Fruit fly (Drosophila melanogaster): ENCODE results near the gene ACXD.

Gene ACXD

DNA sequence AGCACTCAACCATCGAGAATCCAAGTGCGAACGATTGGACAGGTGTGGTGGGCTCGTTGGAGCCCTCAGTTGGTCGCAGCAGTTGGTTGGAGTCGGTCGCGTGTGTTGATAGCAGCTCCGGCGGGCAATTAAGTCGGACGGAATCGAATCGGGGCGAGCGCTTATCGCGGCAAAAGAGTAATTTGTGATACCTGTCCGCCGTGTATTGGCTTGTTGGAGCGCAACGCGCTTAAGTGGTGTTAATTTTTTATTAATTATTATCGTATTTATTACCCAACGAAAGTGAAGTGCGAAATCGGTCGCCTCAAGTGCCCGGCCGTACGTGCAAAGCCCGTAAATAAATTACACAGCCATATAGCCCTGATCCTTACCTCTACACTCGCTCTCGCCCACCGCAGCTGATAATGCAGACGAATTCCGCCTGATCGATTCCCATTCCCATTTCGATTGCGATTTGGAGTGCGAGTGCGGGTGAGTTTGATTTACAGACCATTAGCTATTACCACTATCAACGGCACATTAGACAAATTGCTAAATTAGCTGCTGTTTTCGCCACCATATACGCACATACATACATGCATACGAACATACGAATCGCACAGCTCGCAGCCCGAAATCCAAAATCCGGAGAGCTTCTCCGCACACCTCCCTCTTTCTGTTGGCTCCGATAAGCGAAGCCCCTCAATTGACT is at the start of gene ACXD:
TSS of gene ACXD (plus strand) at position 66 of the 691 bp plus-strand sequence.
- TF ChIP-seq CG7045 (GFP tag; optimal IDR thresholded peaks at IDR 0.05) (no peak), cic (GFP tag; optimal IDR thresholded peaks at IDR 0.05) (peak; percentile 33)

dm6 chr3L:2191512-2191911 is 45.9 kb upstream of the ACXD start:
- TF ChIP-seq CG33017 (tag; optimal IDR thresholded peaks at IDR 0.05), result no peak
- TF ChIP-seq cic (GFP tag; optimal IDR thresholded peaks at IDR 0.05), result peak; percentile 22

dm6 chr3L:2191994-2192450 is 45.4 kb upstream of the ACXD start, which contains the start of gene CG5707:
TSS of gene CG5707 (minus strand) at chr3L:2192221.
- TF ChIP-seq bab1 (GFP tag; optimal IDR thresholded peaks at IDR 0.05) (peak; percentile 10), CG7045 (GFP tag; optimal IDR thresholded peaks at IDR 0.05) (no peak), Clk (GFP tag; optimal IDR thresholded peaks at IDR 0.05) (no peak), cnc (optimal IDR thresholded peaks at IDR 0.05) (peak in 1 of 2 experiments; percentile 54), CG5204 (GFP tag; optimal IDR thresholded peaks at IDR 0.05) (peak; percentile 16), CG33017 (tag; optimal IDR thresholded peaks at IDR 0.05) (no peak), CG14711 (tag; optimal IDR thresholded peaks at IDR 0.05) (peak; percentile 15), CG12768 (GFP tag; optimal IDR thresholded peaks at IDR 0.05) (peak; percentile 35), tj (GFP tag; optimal IDR thresholded peaks at IDR 0.05) (peak; percentile 57), cic (GFP tag; optimal IDR thresholded peaks at IDR 0.05) (no peak), toe (GFP tag; optimal IDR thresholded peaks at IDR 0.05) (peak; percentile 38), CG11617 (GFP tag; optimal IDR thresholded peaks at IDR 0.05) (peak; percentile 39), CG7101 (tag; optimal IDR thresholded peaks at IDR 0.05) (peak; percentile 35), ovo (GFP tag; optimal IDR thresholded peaks at IDR 0.05) (no peak), Crg-1 (GFP tag; optimal IDR thresholded peaks at IDR 0.05) (no peak), Hr96 (GFP tag; optimal IDR thresholded peaks at IDR 0.05) (peak; percentile 35), kay (GFP tag; ENCODE audit: borderline replicate concordance) (peak; percentile 82), pad (GFP tag; optimal IDR thresholded peaks at IDR 0.05) (peak; percentile 53), CG1620 (GFP tag; optimal IDR thresholded peaks at IDR 0.05) (no peak), Mnt (GFP tag; optimal IDR thresholded peaks at IDR 0.05) (peak; percentile 45)

- no peak for TF ChIP-seq CG7045 (GFP tag; optimal IDR thresholded peaks at IDR 0.05)
- no peak for TF ChIP-seq cic (GFP tag; optimal IDR thresholded peaks at IDR 0.05)
- TF ChIP-seq CG1620 (GFP tag; optimal IDR thresholded peaks at IDR 0.05), result no peak
- no peak for TF ChIP-seq Clk (GFP tag; optimal IDR thresholded peaks at IDR 0.05)
- no peak for TF ChIP-seq CG11617 (GFP tag; optimal IDR thresholded peaks at IDR 0.05)
Measured at dm6 chr3L:2196713-2197112, 40.7 kb upstream of the ACXD start, which contains the start of gene CG8960. TSS of gene CG8960 (plus strand) at chr3L:2197013.

- TF ChIP-seq CG7101 (tag; optimal IDR thresholded peaks at IDR 0.05) (no peak), cic (GFP tag; optimal IDR thresholded peaks at IDR 0.05) (no peak), CG14711 (tag; optimal IDR thresholded peaks at IDR 0.05) (no peak), kay (GFP tag; ENCODE audit: borderline replicate concordance) (no peak)
Measured at dm6 chr3L:2212403-2212802, 25.0 kb upstream of the ACXD start, which contains the start of gene CG15878. TSS of gene CG15878 (minus strand) at chr3L:2212503.

DNA sequence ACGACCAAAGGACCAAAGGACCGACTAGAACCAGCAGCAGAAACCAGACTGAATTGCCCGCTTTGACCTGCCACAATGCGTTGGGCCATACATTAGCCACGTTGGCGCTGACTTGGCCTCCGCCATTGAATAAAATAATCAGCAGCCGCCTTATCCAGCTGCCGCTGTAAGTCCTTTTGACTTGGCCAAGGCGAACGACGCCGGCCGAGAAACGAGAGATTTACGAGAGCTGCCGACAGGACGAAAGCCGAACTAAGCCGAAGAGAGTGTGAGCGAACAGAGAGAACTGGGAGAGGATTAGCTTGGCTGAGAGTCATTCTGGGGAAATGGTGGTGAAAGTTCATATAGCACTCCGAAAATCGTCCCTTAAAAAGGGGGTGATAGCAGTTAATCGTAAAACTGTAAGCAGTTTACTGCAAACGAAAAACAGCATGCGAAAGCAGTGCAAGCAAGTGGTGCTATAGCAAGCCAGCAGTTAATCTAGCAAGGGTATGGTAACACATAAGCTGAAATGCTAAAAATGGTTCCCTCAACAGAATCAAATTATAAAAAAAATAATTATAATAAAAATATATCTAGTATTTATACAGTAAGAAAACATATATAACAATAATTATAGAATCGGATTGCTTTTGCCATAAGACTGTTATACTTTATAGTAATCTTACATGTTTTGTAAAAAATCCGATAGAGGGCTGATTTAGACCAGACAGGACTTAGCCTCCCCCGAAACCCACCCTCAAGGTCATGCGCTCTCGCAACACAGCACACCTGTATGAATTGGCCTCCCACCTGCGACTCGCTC is 8.8 kb upstream of the ACXD start:
- TF ChIP-seq cnc (optimal IDR thresholded peaks at IDR 0.05) (no peak), pad (GFP tag; optimal IDR thresholded peaks at IDR 0.05) (peak; percentile 97), CG11617 (GFP tag; optimal IDR thresholded peaks at IDR 0.05) (no peak)

DNA sequence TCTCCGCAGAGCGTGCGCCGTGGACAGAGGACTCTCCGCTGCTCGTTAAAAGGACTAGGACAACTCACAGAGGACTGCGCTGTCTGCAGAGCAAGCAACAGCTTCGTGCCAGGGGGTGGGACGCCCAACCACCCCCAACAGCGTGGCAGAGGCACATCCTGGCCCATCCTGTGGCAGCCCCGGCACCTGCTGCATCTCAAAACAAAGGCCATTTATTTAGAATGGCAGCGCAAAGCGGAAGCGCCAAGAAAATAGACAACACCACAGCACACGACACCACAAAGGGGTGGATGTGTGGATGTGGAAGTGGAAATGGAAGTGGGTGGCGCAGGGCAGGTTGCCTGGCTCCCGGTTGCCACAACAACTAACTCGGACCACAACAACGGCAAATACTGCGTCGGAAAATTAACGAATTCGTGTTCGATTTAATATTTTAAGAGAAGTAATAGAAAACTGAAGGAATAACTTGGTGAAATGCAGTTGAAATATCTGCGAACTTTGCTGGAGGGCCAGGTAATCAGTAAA is 8.2 kb upstream of the ACXD start, which contains the start of gene Oseg2:
TSS of gene Oseg2 (plus strand) at position 475 of the 525 bp plus-strand sequence.
- no peak for TF ChIP-seq CG14711 (tag; optimal IDR thresholded peaks at IDR 0.05)
- no peak for TF ChIP-seq CG11617 (GFP tag; optimal IDR thresholded peaks at IDR 0.05)
- no peak for TF ChIP-seq pad (GFP tag; optimal IDR thresholded peaks at IDR 0.05)
- no peak for TF ChIP-seq tj (GFP tag; optimal IDR thresholded peaks at IDR 0.05)
- no peak for TF ChIP-seq Mnt (GFP tag; optimal IDR thresholded peaks at IDR 0.05)
- no peak for TF ChIP-seq bab1 (GFP tag; optimal IDR thresholded peaks at IDR 0.05)
- TF ChIP-seq cic (GFP tag; optimal IDR thresholded peaks at IDR 0.05), result no peak
- TF ChIP-seq Clk (GFP tag; optimal IDR thresholded peaks at IDR 0.05), result no peak
- no peak for TF ChIP-seq CG1620 (GFP tag; optimal IDR thresholded peaks at IDR 0.05)
- no peak for TF ChIP-seq Hr96 (GFP tag; optimal IDR thresholded peaks at IDR 0.05)
